Worm (Caenorhabditis elegans) whole organism, late embryonic: Measurements from ENCODE around the gene sra-31.

ENCODE experiments used
- C38D4.7 ChIP-seq: fragments of 200-800 bp; sonication (Bioruptor generic); optimal IDR thresholded peaks from 2 replicates; lab custom pipeline; 2018; ENCODE audit warnings: mild to moderate bottlenecking, missing genetic modification characterization, moderate library complexity, missing compliant biosample characterization
- T23F11.4 ChIP-seq: fragments of 200-800 bp; sonication (Bioruptor generic); optimal IDR thresholded peaks from 2 replicates; lab custom pipeline; 2018; ENCODE audit warnings: mild to moderate bottlenecking, missing genetic modification characterization, missing compliant biosample characterization
- Y22D7AL.16 ChIP-seq: sonication (generic microtip); optimal IDR thresholded peaks from 2 replicates; lab custom pipeline; 2016; ENCODE audit warnings: missing genetic modification characterization, missing compliant biosample characterization
- ama-1 ChIP-seq: fragments of 150-350 bp; optimal IDR thresholded peaks from 2 replicates; lab custom pipeline; 2014
- ceh-14 ChIP-seq: sonication (generic microtip); optimal IDR thresholded peaks from 2 replicates; lab custom pipeline; 2016; ENCODE audit warnings: missing genotype, missing genetic modification characterization, missing compliant biosample characterization
- ceh-24 ChIP-seq: sonication (generic microtip); optimal IDR thresholded peaks from 2 replicates; lab custom pipeline; 2016; ENCODE audit warnings: mild to moderate bottlenecking, missing genetic modification characterization, missing compliant biosample characterization
- ceh-30 ChIP-seq: fragments of 150-350 bp; optimal IDR thresholded peaks from 2 replicates; lab custom pipeline; 2014; ENCODE audit warnings: missing biosample characterization, missing genetic modification characterization
- ceh-31 ChIP-seq: sonication (generic microtip); optimal IDR thresholded peaks from 2 replicates; lab custom pipeline; 2016; ENCODE audit warnings: missing genetic modification characterization, missing compliant biosample characterization
- ceh-34 ChIP-seq: sonication (generic microtip); optimal IDR thresholded peaks from 2 replicates; lab custom pipeline; 2016; ENCODE audit warnings: mild to moderate bottlenecking, missing genetic modification characterization, missing compliant biosample characterization
- ceh-6 ChIP-seq: fragments of 200-800 bp; sonication (Bioruptor generic); optimal IDR thresholded peaks from 2 replicates; lab custom pipeline; 2018; ENCODE audit warnings: mild to moderate bottlenecking, missing genetic modification characterization, missing compliant biosample characterization
- che-1 ChIP-seq: sonication (generic microtip); optimal IDR thresholded peaks from 2 replicates; lab custom pipeline; 2016; ENCODE audit warnings: mild to moderate bottlenecking, missing genetic modification characterization, missing compliant biosample characterization
- elt-2 ChIP-seq: sonication (generic microtip); optimal IDR thresholded peaks from 2 replicates; lab custom pipeline; 2016; ENCODE audit warnings: missing genetic modification reagents, missing genetic modification characterization, missing compliant biosample characterization
- hlh-15 ChIP-seq: sonication (generic microtip); optimal IDR thresholded peaks from 2 replicates; lab custom pipeline; 2016; ENCODE audit warnings: missing genetic modification characterization, missing compliant biosample characterization
- hlh-30 ChIP-seq: sonication (generic microtip); optimal IDR thresholded peaks from 2 replicates; lab custom pipeline; 2017; ENCODE audit warnings: antibody characterized with exemption, missing genetic modification characterization, missing compliant biosample characterization; ENCODE audit not compliant: insufficient read depth
- hlh-8 ChIP-seq: sonication (generic microtip); optimal IDR thresholded peaks from 2 replicates; lab custom pipeline; 2016; ENCODE audit warnings: missing genotype, missing genetic modification characterization, missing compliant biosample characterization
- lim-6 ChIP-seq: sonication (generic microtip); optimal IDR thresholded peaks from 2 replicates; lab custom pipeline; 2016; ENCODE audit warnings: missing genetic modification characterization, missing compliant biosample characterization
- lin-11 ChIP-seq: fragments of 200-800 bp; sonication (Bioruptor generic); optimal IDR thresholded peaks from 2 replicates; lab custom pipeline; 2018; ENCODE audit warnings: mild to moderate bottlenecking, missing genetic modification characterization, missing compliant biosample characterization
- mec-3 ChIP-seq: sonication (generic microtip); optimal IDR thresholded peaks from 2 replicates; lab custom pipeline; 2016; ENCODE audit warnings: borderline replicate concordance, missing genetic modification characterization, missing compliant biosample characterization
- nfya-1 ChIP-seq: sonication (generic microtip); optimal IDR thresholded peaks from 2 replicates; lab custom pipeline; 2017; ENCODE audit warnings: missing genetic modification characterization, mild to moderate bottlenecking, missing compliant biosample characterization, antibody characterized with exemption, moderate library complexity
- nhr-11 ChIP-seq: fragments of 150-350 bp; optimal IDR thresholded peaks from 2 replicates; lab custom pipeline; 2014; ENCODE audit warnings: missing biosample characterization, missing genetic modification characterization
- odd-2 ChIP-seq: sonication (generic microtip); optimal IDR thresholded peaks from 2 replicates; lab custom pipeline; 2017; ENCODE audit warnings: antibody characterized with exemption, mild to moderate bottlenecking, missing genetic modification characterization, missing compliant biosample characterization
- pag-3 ChIP-seq: sonication (generic microtip); optimal IDR thresholded peaks from 2 replicates; lab custom pipeline; 2016; ENCODE audit warnings: missing compliant biosample characterization, missing genetic modification characterization, borderline replicate concordance
- pha-2 ChIP-seq: sonication (generic microtip); optimal IDR thresholded peaks from 2 replicates; lab custom pipeline; 2017; ENCODE audit warnings: mild to moderate bottlenecking, missing genetic modification characterization, missing compliant biosample characterization
- pqm-1 ChIP-seq: sonication (generic microtip); optimal IDR thresholded peaks from 2 replicates; lab custom pipeline; 2016; ENCODE audit warnings: missing genetic modification characterization, missing compliant biosample characterization
- rnt-1 ChIP-seq: sonication (generic microtip); optimal IDR thresholded peaks from 2 replicates; lab custom pipeline; 2016; ENCODE audit warnings: missing genetic modification characterization, missing compliant biosample characterization
- sdc-2 ChIP-seq: sonication (generic microtip); optimal IDR thresholded peaks from 2 replicates; lab custom pipeline; 2016; ENCODE audit warnings: missing genotype, missing genetic modification characterization, missing compliant biosample characterization
- tbx-2 ChIP-seq: sonication (generic microtip); optimal IDR thresholded peaks from 2 replicates; lab custom pipeline; 2016; ENCODE audit warnings: missing genetic modification characterization, missing compliant biosample characterization
- unc-42 ChIP-seq: sonication (generic microtip); optimal IDR thresholded peaks from 2 replicates; lab custom pipeline; 2016; ENCODE audit warnings: missing genotype, missing genetic modification characterization, missing compliant biosample characterization
- unc-55 ChIP-seq: sonication (generic microtip); optimal IDR thresholded peaks from 2 replicates; lab custom pipeline; 2017; ENCODE audit warnings: missing biosample characterization, missing genetic modification reagents, missing genetic modification characterization
- unc-86 ChIP-seq: sonication (generic microtip); optimal IDR thresholded peaks from 2 replicates; lab custom pipeline; 2016; ENCODE audit warnings: missing genetic modification characterization, missing compliant biosample characterization
- ztf-16 ChIP-seq: sonication (generic microtip); optimal IDR thresholded peaks from 2 replicates; lab custom pipeline; 2017; ENCODE audit warnings: missing genetic modification characterization, missing compliant biosample characterization

Gene sra-31

ce11 chrII:6544842-6545410, 33.4 kb downstream of the sra-31 start, which contains the start of gene lron-15:
Gene lron-15, minus strand, starts transcription at chrII:6544892.
- TF ChIP-seq ceh-6 (GFP tag; lab: Kevin White, UChicago): no peak
- no peak for TF ChIP-seq pha-2 (tag; lab: Kevin White, UChicago)
- TF ChIP-seq rnt-1 (tag; lab: Kevin White, UChicago): peak; percentile 21
- TF ChIP-seq unc-55: peak; percentile 50

ce11 chrII:6535957-6536424, 42.3 kb downstream of the sra-31 start, which contains the start of gene utp-20:
Gene utp-20, plus strand, starts transcription at chrII:6536374.
- TF ChIP-seq hlh-30: peak; percentile 70
- TF ChIP-seq unc-42 (tag; lab: Kevin White, UChicago): peak; percentile 81
- peak; percentile 26 for TF ChIP-seq ceh-31 (tag; lab: Kevin White, UChicago)
- TF ChIP-seq ztf-16 (tag; lab: Kevin White, UChicago): no peak
- TF ChIP-seq ama-1 (lab: Kevin White, UChicago): no peak
- TF ChIP-seq lim-6 (tag; lab: Kevin White, UChicago): no peak
- TF ChIP-seq hlh-15 (tag; lab: Kevin White, UChicago): no peak
- peak; percentile 5 for TF ChIP-seq nfya-1 (tag; lab: Kevin White, UChicago)
- TF ChIP-seq, all 69 proteins: peak for 4

ce11 chrII:6531940-6532339, 46.3 kb downstream of the sra-31 start, which contains the start of gene abcx-1:
Gene abcx-1, plus strand, starts transcription at chrII:6532163.
- TF ChIP-seq ceh-30 (no peak), unc-86 (tag; lab: Kevin White, UChicago) (no peak), lin-11 (tag; lab: Kevin White, UChicago) (no peak), pqm-1 (tag; lab: Kevin White, UChicago) (no peak), T23F11.4 (GFP tag; lab: Kevin White, UChicago) (no peak), rnt-1 (tag; lab: Kevin White, UChicago) (no peak), ceh-34 (tag; lab: Kevin White, UChicago) (no peak), che-1 (no peak), C38D4.7 (GFP tag; lab: Kevin White, UChicago) (no peak), odd-2 (no peak), elt-2 (tag; lab: Kevin White, UChicago) (no peak), ceh-31 (tag; lab: Kevin White, UChicago) (no peak), ztf-16 (tag; lab: Kevin White, UChicago) (no peak), unc-42 (tag; lab: Kevin White, UChicago) (no peak)

- TF ChIP-seq sdc-2: no peak
- no peak for TF ChIP-seq ceh-14 (tag; lab: Kevin White, UChicago)
- no peak for TF ChIP-seq pag-3 (tag; lab: Kevin White, UChicago)
- no peak for TF ChIP-seq nfya-1 (tag; lab: Kevin White, UChicago)
- TF ChIP-seq unc-55: no peak
- TF ChIP-seq mec-3 (tag; lab: Kevin White, UChicago): no peak
- no peak for TF ChIP-seq odd-2
- no peak for TF ChIP-seq nhr-11 (tag; lab: Kevin White, UChicago)
These were observed 46.8 kb downstream of the sra-31 start, which contains the start of gene abch-1 for ce11 chrII:6531527-6531926. Gene abch-1, minus strand, starts transcription at chrII:6531627.

ce11 chrII:6528629-6529028, 49.6 kb downstream of the sra-31 start, which contains the start of gene C56E6.4:
Gene C56E6.4, minus strand, starts transcription at chrII:6528729.
- TF ChIP-seq hlh-8 (tag; lab: Kevin White, UChicago) (no peak), ztf-16 (tag; lab: Kevin White, UChicago) (no peak), unc-42 (tag; lab: Kevin White, UChicago) (no peak), elt-2 (tag; lab: Kevin White, UChicago) (no peak), nfya-1 (tag; lab: Kevin White, UChicago) (no peak), ceh-24 (tag; lab: Kevin White, UChicago) (no peak), sdc-2 (no peak), nhr-11 (tag; lab: Kevin White, UChicago) (no peak), tbx-2 (tag; lab: Kevin White, UChicago) (no peak), Y22D7AL.16 (no peak)
